Comparison of ENCODE assay signal across 1 fruit fly cellular context in genomic region chr2L:11100516-11101061, dm6.
TF ChIP-seq lines count a peak whose summit lies in the region.

Gene Ge-1 (minus strand): TSS chr2L:11100888.

TF ChIP-seq in whole organism, embryonic, 481 proteins besides CTCF, POLR2A, EP300 and RAD21 (continued from another document and continues in another):
- TF ChIP-seq jing (GFP tag; optimal IDR thresholded peaks at IDR 0.05; lab: Kevin White, UChicago) (no peak), CG1602 (GFP tag; optimal IDR thresholded peaks at IDR 0.05; lab: Kevin White, UChicago) (no peak), fru (optimal IDR thresholded peaks at IDR 0.05; lab: Kevin White, UChicago) (no peak), CG11696 (GFP tag; IDR thresholded peaks at IDR 0.05; lab: Robert Waterston, UW) (no peak), CG4820 (GFP tag; optimal IDR thresholded peaks at IDR 0.05; lab: Kevin White, UChicago) (no peak), sqz (GFP tag; optimal IDR thresholded peaks at IDR 0.05; lab: Kevin White, UChicago) (peak; percentile 80), CG14965 (GFP tag; optimal IDR thresholded peaks at IDR 0.05; lab: Kevin White, UChicago; ENCODE audit: borderline replicate concordance) (no peak), TFAM (GFP tag; optimal IDR thresholded peaks at IDR 0.05; lab: Kevin White, UChicago) (no peak), Trl (optimal IDR thresholded peaks at IDR 0.05; lab: Kevin White, UChicago) (no peak), Trl (GFP tag; optimal IDR thresholded peaks at IDR 0.05; lab: Kevin White, UChicago) (no peak), H2.0 (GFP tag; IDR thresholded peaks at IDR 0.05; lab: Robert Waterston, UW) (no peak), CG14014 (GFP tag; IDR thresholded peaks at IDR 0.05; lab: Robert Waterston, UW) (peak; percentile 18; the same call in 1 of the 2 replicates), Bdp1 (GFP tag; optimal IDR thresholded peaks at IDR 0.05; lab: Kevin White, UChicago) (no peak), z (GFP tag; IDR thresholded peaks at IDR 0.05; lab: Robert Waterston, UW) (no peak), CG6813 (GFP tag; optimal IDR thresholded peaks at IDR 0.05; lab: Kevin White, UChicago) (no peak), Tbp (GFP tag; optimal IDR thresholded peaks at IDR 0.05; lab: Kevin White, UChicago) (no peak), dimm (GFP tag; IDR thresholded peaks at IDR 0.05; lab: Robert Waterston, UW) (no peak), Bgb (GFP tag; IDR thresholded peaks at IDR 0.05; lab: Robert Waterston, UW; ENCODE audit: partially characterized antibody) (peak; percentile 57), mam (GFP tag; optimal IDR thresholded peaks at IDR 0.05; lab: Kevin White, UChicago) (no peak), Sin3A (optimal IDR thresholded peaks at IDR 0.05; lab: Kevin White, UChicago) (peak; percentile 52), CG9876 (GFP tag; optimal IDR thresholded peaks at IDR 0.05; lab: Kevin White, UChicago) (no peak), CG30431 (GFP tag; optimal IDR thresholded peaks at IDR 0.05; lab: Kevin White, UChicago) (no peak), jigr1 (GFP tag; IDR thresholded peaks at IDR 0.05; lab: Robert Waterston, UW) (no peak), Ptx1 (GFP tag; IDR thresholded peaks at IDR 0.05; lab: Robert Waterston, UW) (no peak), CG15601 (tag; optimal IDR thresholded peaks at IDR 0.05; lab: Kevin White, UChicago) (no peak), grau (tag; optimal IDR thresholded peaks at IDR 0.05; lab: Kevin White, UChicago) (no peak), tll (GFP tag; optimal IDR thresholded peaks at IDR 0.05; lab: Kevin White, UChicago) (no peak), amos (GFP tag; IDR thresholded peaks at IDR 0.05; lab: Robert Waterston, UW; ENCODE audit: partially characterized antibody) (peak; percentile 58), CG3163 (GFP tag; optimal IDR thresholded peaks at IDR 0.05; lab: Kevin White, UChicago) (no peak), NFAT (GFP tag; IDR thresholded peaks at IDR 0.05; lab: Robert Waterston, UW) (0 out of 2 replicates have a peak, but pooled peaks have one; percentile 28), NfI (GFP tag; optimal IDR thresholded peaks at IDR 0.05; lab: Kevin White, UChicago) (no peak), CG6175 (GFP tag; IDR thresholded peaks at IDR 0.05; lab: Robert Waterston, UW) (no peak), CG4424 (GFP tag; optimal IDR thresholded peaks at IDR 0.05; lab: Kevin White, UChicago) (peak; percentile 19), MESR4 (GFP tag; optimal IDR thresholded peaks at IDR 0.05; lab: Kevin White, UChicago) (peak; percentile 29), chinmo (GFP tag; IDR thresholded peaks at IDR 0.05; lab: Robert Waterston, UW; ENCODE audit: partially characterized antibody) (no peak), CG16815 (GFP tag; optimal IDR thresholded peaks at IDR 0.05; lab: Kevin White, UChicago) (no peak), zen2 (GFP tag; IDR thresholded peaks at IDR 0.05; lab: Robert Waterston, UW; ENCODE audit: partially characterized antibody) (no peak; the same call in 2 of the 3 replicates), mld (GFP tag; IDR thresholded peaks at IDR 0.05; lab: Robert Waterston, UW; ENCODE audit: partially characterized antibody) (no peak), CG18619 (GFP tag; optimal IDR thresholded peaks at IDR 0.05; lab: Kevin White, UChicago) (no peak), CG12236 (GFP tag; optimal IDR thresholded peaks at IDR 0.05; lab: Kevin White, UChicago) (no peak), tio (GFP tag; optimal IDR thresholded peaks at IDR 0.05; lab: Kevin White, UChicago) (no peak), CG31365 (tag; optimal IDR thresholded peaks at IDR 0.05; lab: Kevin White, UChicago) (no peak), Mad (GFP tag; optimal IDR thresholded peaks at IDR 0.05; lab: Kevin White, UChicago) (no peak), luna (GFP tag; optimal IDR thresholded peaks at IDR 0.05; lab: Kevin White, UChicago) (no peak), CG16813 (GFP tag; IDR thresholded peaks at IDR 0.05; lab: Robert Waterston, UW; ENCODE audit: partially characterized antibody) (peak; percentile 56; the same call in 2 of the 3 replicates), Nf-YA (GFP tag; IDR thresholded peaks at IDR 0.05; lab: Robert Waterston, UW) (no peak), CG15073 (GFP tag; optimal IDR thresholded peaks at IDR 0.05; lab: Kevin White, UChicago) (no peak), CG9797 (GFP tag; optimal IDR thresholded peaks at IDR 0.05; lab: Kevin White, UChicago) (no peak), unc-4 (GFP tag; IDR thresholded peaks at IDR 0.05; lab: Robert Waterston, UW; ENCODE audit: partially characterized antibody) (peak; percentile 49; the same call in 1 of the 2 replicates), trh (GFP tag; optimal IDR thresholded peaks at IDR 0.05; lab: Kevin White, UChicago) (no peak), sens-2 (GFP tag; IDR thresholded peaks at IDR 0.05; lab: Robert Waterston, UW) (no peak), lov (optimal IDR thresholded peaks at IDR 0.05; lab: Kevin White, UChicago) (no peak), lov (GFP tag; IDR thresholded peaks at IDR 0.05; lab: Robert Waterston, UW) (no peak), tna (GFP tag; IDR thresholded peaks at IDR 0.05; lab: Robert Waterston, UW; ENCODE audit: partially characterized antibody) (0 out of 2 replicates have a peak, but pooled peaks have one; percentile 20), CG2129 (GFP tag; IDR thresholded peaks at IDR 0.05; lab: Robert Waterston, UW; ENCODE audit: partially characterized antibody) (no peak), Dp (GFP tag; optimal IDR thresholded peaks at IDR 0.05; lab: Kevin White, UChicago) (peak; percentile 60), CG17359 (tag; optimal IDR thresholded peaks at IDR 0.05; lab: Kevin White, UChicago) (peak; percentile 40), stc (GFP tag; IDR thresholded peaks at IDR 0.05; lab: Robert Waterston, UW) (no peak), slou (GFP tag; optimal IDR thresholded peaks at IDR 0.05; lab: Kevin White, UChicago) (no peak), zen (tag; optimal IDR thresholded peaks at IDR 0.05; lab: Kevin White, UChicago) (no peak), klu (GFP tag; IDR thresholded peaks at IDR 0.05; lab: Robert Waterston, UW) (no peak), sd (tag; optimal IDR thresholded peaks at IDR 0.05; lab: Kevin White, UChicago) (no peak), crp (GFP tag; optimal IDR thresholded peaks at IDR 0.05; lab: Kevin White, UChicago) (peak in 1 of 2 experiments; percentile 4), CG2116 (GFP tag; optimal IDR thresholded peaks at IDR 0.05; lab: Kevin White, UChicago) (peak; percentile 67), CG13123 (GFP tag; optimal IDR thresholded peaks at IDR 0.05; lab: Kevin White, UChicago) (no peak), D (optimal IDR thresholded peaks at IDR 0.05; lab: Kevin White, UChicago) (no peak), D (GFP tag; optimal IDR thresholded peaks at IDR 0.05; lab: Kevin White, UChicago) (no peak), repo (GFP tag; optimal IDR thresholded peaks at IDR 0.05; lab: Kevin White, UChicago) (no peak), Hand (GFP tag; optimal IDR thresholded peaks at IDR 0.05; lab: Kevin White, UChicago) (no peak), Hr51 (GFP tag; optimal IDR thresholded peaks at IDR 0.05; lab: Kevin White, UChicago) (no peak), al (GFP tag; IDR thresholded peaks at IDR 0.05; lab: Robert Waterston, UW) (no peak), gsb-n (tag; optimal IDR thresholded peaks at IDR 0.05; lab: Kevin White, UChicago) (no peak), CG18476 (GFP tag; optimal IDR thresholded peaks at IDR 0.05; lab: Kevin White, UChicago) (no peak), ERR (GFP tag; optimal IDR thresholded peaks at IDR 0.05; lab: Kevin White, UChicago) (no peak), Elba2 (GFP tag; optimal IDR thresholded peaks at IDR 0.05; lab: Kevin White, UChicago) (no peak), CG7556 (GFP tag; optimal IDR thresholded peaks at IDR 0.05; lab: Kevin White, UChicago) (no peak), CG10267 (tag; optimal IDR thresholded peaks at IDR 0.05; lab: Kevin White, UChicago) (peak; percentile 15), CG11247 (GFP tag; IDR thresholded peaks at IDR 0.05; lab: Robert Waterston, UW) (no peak), MBD-R2 (GFP tag; IDR thresholded peaks at IDR 0.05; lab: Robert Waterston, UW) (peak; percentile 82), CG6689 (GFP tag; IDR thresholded peaks at IDR 0.05; lab: Robert Waterston, UW) (peak; percentile 51), GATAe (GFP tag; conservative IDR thresholded peaks at IDR 0.05; lab: Robert Waterston, UW) (no peak), CG12942 (GFP tag; optimal IDR thresholded peaks at IDR 0.05; lab: Kevin White, UChicago) (no peak), CG30020 (tag; optimal IDR thresholded peaks at IDR 0.05; lab: Kevin White, UChicago) (peak; percentile 46), CG12071 (GFP tag; optimal IDR thresholded peaks at IDR 0.05; lab: Kevin White, UChicago) (no peak), CG43689 (GFP tag; IDR thresholded peaks at IDR 0.05; lab: Robert Waterston, UW) (no peak), CG10543 (GFP tag; optimal IDR thresholded peaks at IDR 0.05; lab: Kevin White, UChicago) (no peak), esg (GFP tag; conservative IDR thresholded peaks at IDR 0.05; lab: Robert Waterston, UW) (no peak), Optix (GFP tag; IDR thresholded peaks at IDR 0.05; lab: Robert Waterston, UW) (no peak), shn (GFP tag; optimal IDR thresholded peaks at IDR 0.05; lab: Kevin White, UChicago) (no peak), peb (GFP tag; IDR thresholded peaks at IDR 0.05; lab: Robert Waterston, UW) (no peak), CG13624 (GFP tag; optimal IDR thresholded peaks at IDR 0.05; lab: Kevin White, UChicago) (peak; percentile 31), dan (GFP tag; IDR thresholded peaks at IDR 0.05; lab: Robert Waterston, UW) (no peak), CG8944 (GFP tag; optimal IDR thresholded peaks at IDR 0.05; lab: Kevin White, UChicago) (no peak), CG32772 (GFP tag; IDR thresholded peaks at IDR 0.05; lab: Robert Waterston, UW) (peak; percentile 79), ham (GFP tag; IDR thresholded peaks at IDR 0.05; lab: Robert Waterston, UW) (no peak), Eip74EF (GFP tag; optimal IDR thresholded peaks at IDR 0.05; lab: Kevin White, UChicago) (no peak), ac (GFP tag; optimal IDR thresholded peaks at IDR 0.05; lab: Kevin White, UChicago) (no peak), CG10565 (GFP tag; optimal IDR thresholded peaks at IDR 0.05; lab: Kevin White, UChicago) (no peak), CG15514 (GFP tag; optimal IDR thresholded peaks at IDR 0.05; lab: Kevin White, UChicago) (peak; percentile 83), CG1529 (GFP tag; optimal IDR thresholded peaks at IDR 0.05; lab: Kevin White, UChicago) (no peak), fd102C (GFP tag; optimal IDR thresholded peaks at IDR 0.05; lab: Kevin White, UChicago) (no peak), ewg (GFP tag; optimal IDR thresholded peaks at IDR 0.05; lab: Kevin White, UChicago) (no peak), dm (GFP tag; optimal IDR thresholded peaks at IDR 0.05; lab: Kevin White, UChicago) (no peak), Myb (GFP tag; optimal IDR thresholded peaks at IDR 0.05; lab: Kevin White, UChicago) (peak; percentile 98), ap (GFP tag; IDR thresholded peaks at IDR 0.05; lab: Robert Waterston, UW) (no peak), Dref (GFP tag; IDR thresholded peaks at IDR 0.05; lab: Robert Waterston, UW) (peak; percentile 87), Deaf1 (tag; optimal IDR thresholded peaks at IDR 0.05; lab: Kevin White, UChicago) (no peak), btn (GFP tag; optimal IDR thresholded peaks at IDR 0.05; lab: Kevin White, UChicago) (no peak), bbx (GFP tag; IDR thresholded peaks at IDR 0.05; lab: Robert Waterston, UW; ENCODE audit: partially characterized antibody) (peak; percentile 53; the same call in 1 of the 2 replicates), CG14710 (tag; optimal IDR thresholded peaks at IDR 0.05; lab: Kevin White, UChicago) (peak; percentile 34), CG14667 (GFP tag; IDR thresholded peaks at IDR 0.05; lab: Robert Waterston, UW) (no peak), Sox102F (GFP tag; optimal IDR thresholded peaks at IDR 0.05; lab: Kevin White, UChicago) (no peak), CG17186 (GFP tag; optimal IDR thresholded peaks at IDR 0.05; lab: Kevin White, UChicago) (peak; percentile 13), CG7271 (tag; optimal IDR thresholded peaks at IDR 0.05; lab: Kevin White, UChicago) (no peak), BEAF-32 (GFP tag; optimal IDR thresholded peaks at IDR 0.05; lab: Kevin White, UChicago) (peak; percentile 63), Fer2 (tag; optimal IDR thresholded peaks at IDR 0.05; lab: Kevin White, UChicago) (no peak), CG2678 (tag; optimal IDR thresholded peaks at IDR 0.05; lab: Kevin White, UChicago) (no peak), tin (GFP tag; optimal IDR thresholded peaks at IDR 0.05; lab: Kevin White, UChicago) (no peak), Meics (GFP tag; optimal IDR thresholded peaks at IDR 0.05; lab: Kevin White, UChicago) (no peak), CG10274 (GFP tag; optimal IDR thresholded peaks at IDR 0.05; lab: Kevin White, UChicago) (no peak), HLH4C (GFP tag; IDR thresholded peaks at IDR 0.05; lab: Robert Waterston, UW; ENCODE audit: partially characterized antibody) (peak; percentile 48; the same call in 2 of the 3 replicates), CG17802 (tag; optimal IDR thresholded peaks at IDR 0.05; lab: Kevin White, UChicago) (no peak), phol (tag; optimal IDR thresholded peaks at IDR 0.05; lab: Kevin White, UChicago) (peak; percentile 5), ftz-f1 (GFP tag; optimal IDR thresholded peaks at IDR 0.05; lab: Kevin White, UChicago) (peak; percentile 3), Atf-2 (GFP tag; optimal IDR thresholded peaks at IDR 0.05; lab: Kevin White, UChicago) (no peak), yki (optimal IDR thresholded peaks at IDR 0.05; lab: Kevin White, UChicago) (no peak), CG13287 (GFP tag; IDR thresholded peaks at IDR 0.05; lab: Robert Waterston, UW; ENCODE audit: partially characterized antibody) (peak; percentile 69), maf-S (GFP tag; optimal IDR thresholded peaks at IDR 0.05; lab: Kevin White, UChicago) (no peak), gce (GFP tag; IDR thresholded peaks at IDR 0.05; lab: Robert Waterston, UW) (no peak), ATbp (GFP tag; optimal IDR thresholded peaks at IDR 0.05; lab: Kevin White, UChicago) (no peak), en (GFP tag; optimal IDR thresholded peaks at IDR 0.05; lab: Kevin White, UChicago) (no peak), grn (GFP tag; optimal IDR thresholded peaks at IDR 0.05; lab: Kevin White, UChicago) (no peak), Oaz (GFP tag; IDR thresholded peaks at IDR 0.05; lab: Robert Waterston, UW) (no peak), crc (GFP tag; optimal IDR thresholded peaks at IDR 0.05; lab: Kevin White, UChicago) (no peak), nom (GFP tag; optimal IDR thresholded peaks at IDR 0.05; lab: Kevin White, UChicago) (no peak), CG33557 (GFP tag; optimal IDR thresholded peaks at IDR 0.05; lab: Kevin White, UChicago) (no peak)
